Fruit fly (Drosophila melanogaster): Measurements from ENCODE around the gene Ir7c.

Gene Ir7c

DNA sequence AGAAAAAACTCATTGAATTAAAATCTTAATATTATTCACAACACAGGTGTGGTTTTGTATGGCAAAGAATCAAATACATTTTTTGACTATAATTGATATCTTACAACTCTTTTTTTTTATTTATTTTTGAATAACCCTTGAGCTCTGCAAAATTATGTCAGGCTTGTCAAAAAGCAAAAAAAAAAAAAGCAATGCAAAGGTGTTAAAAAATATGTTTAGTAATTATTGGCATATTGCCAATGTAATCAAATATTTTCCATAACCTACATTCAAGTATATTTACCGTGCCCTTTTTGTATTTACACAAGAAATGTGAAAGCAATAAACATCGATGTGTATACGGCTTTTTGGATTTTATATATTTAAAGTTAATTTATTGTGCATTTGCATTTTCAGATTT is at the start of gene Ir7c:
Gene Ir7c (plus strand): TSS at position 301 of the 400 bp plus-strand sequence.
- no peak for TF ChIP-seq CG8478 (optimal IDR thresholded peaks at IDR 0.05)
- TF ChIP-seq CTCF (optimal IDR thresholded peaks at IDR 0.05): no peak

DNA sequence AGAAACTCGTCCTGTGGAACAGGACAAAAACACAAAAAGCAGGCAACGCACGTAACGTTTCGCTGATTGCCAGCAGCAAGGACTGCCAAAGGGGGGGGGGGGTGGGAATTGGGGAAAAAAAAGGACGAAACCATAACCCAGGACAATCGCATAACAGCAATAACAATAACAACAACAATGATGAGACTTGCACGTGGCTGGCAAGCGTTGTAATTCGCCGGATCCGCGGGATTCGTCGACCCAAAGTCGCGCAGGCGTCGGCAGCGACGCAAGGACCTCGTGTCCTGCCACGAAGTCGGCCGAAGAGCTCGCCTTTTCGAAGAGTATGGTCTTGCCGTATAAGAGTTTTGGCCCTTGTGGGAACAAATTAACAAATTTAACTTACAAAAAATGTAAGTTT is 48.9 kb upstream of the Ir7c start:
- TF ChIP-seq CG8478 (optimal IDR thresholded peaks at IDR 0.05): no peak
- TF ChIP-seq CTCF (optimal IDR thresholded peaks at IDR 0.05): no peak

DNA sequence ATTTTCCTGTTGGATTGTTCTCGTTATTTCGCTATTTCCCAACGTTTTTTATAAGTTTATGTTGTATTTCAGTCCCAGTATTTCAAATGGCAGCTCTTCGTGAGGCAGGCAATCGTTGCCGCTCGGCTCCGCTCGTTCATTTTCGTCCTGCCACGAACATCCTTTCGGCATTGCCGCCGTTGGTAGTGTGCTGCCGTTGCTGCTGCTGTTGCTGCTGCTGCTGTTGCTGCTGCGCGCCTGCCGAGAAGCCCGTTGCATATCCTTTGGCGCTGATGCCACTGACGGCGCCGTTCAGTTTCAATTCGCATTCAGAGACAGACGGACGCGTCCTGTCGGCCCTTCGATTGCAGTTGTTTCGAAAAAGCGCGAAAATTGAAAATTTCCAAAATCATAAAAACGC is 48.3 kb upstream of the Ir7c start, which contains the start of gene CARPA:
Gene CARPA (plus strand): TSS at position 301 of the 400 bp plus-strand sequence.
- no peak for TF ChIP-seq CG8478 (optimal IDR thresholded peaks at IDR 0.05)
- no peak for TF ChIP-seq CTCF (optimal IDR thresholded peaks at IDR 0.05)

DNA sequence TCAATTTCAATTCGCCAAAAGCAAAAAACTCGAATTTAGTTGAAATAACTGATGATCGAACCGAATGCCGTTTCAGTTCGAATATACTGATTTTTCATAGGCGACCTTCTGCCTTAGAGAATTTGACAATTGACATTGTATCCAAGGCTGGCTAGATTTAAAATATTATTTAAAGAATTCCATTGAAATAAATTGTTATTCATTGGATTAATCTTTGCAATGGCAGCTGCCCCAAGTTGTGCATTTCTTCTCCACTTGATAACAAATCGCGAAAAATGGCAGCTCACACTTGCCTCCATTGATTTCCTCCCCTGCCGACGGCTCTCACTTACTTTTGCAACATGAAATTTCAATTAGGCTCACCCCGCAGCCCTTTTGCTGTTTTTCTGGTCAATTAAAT is 20.1 kb upstream of the Ir7c start, which contains the start of gene CG10920:
Gene CG10920 (minus strand): TSS at position 101 of the 400 bp plus-strand sequence.
- TF ChIP-seq CTCF (optimal IDR thresholded peaks at IDR 0.05): no peak
- TF ChIP-seq CG8478 (optimal IDR thresholded peaks at IDR 0.05): no peak

DNA sequence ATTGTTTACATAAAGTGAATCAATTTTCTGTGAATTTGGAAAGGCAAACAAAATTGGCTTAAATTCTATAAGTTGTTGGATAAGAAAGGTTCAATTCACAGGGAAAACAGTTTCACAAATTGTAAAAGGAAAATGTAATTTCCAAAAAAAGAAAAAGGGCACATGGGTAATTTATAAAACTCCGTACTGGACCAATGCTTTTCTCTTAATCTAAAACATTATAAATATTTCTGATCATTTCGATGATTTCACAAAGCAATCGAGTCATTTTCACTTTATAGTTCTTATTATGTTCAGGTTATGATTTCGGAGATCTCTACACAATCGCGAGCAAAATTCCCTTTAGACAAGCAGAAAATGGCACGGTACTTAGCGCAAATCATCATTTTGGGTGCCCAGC is 16.3 kb upstream of the Ir7c start, which contains the start of gene CG1409:
Gene CG1409 (plus strand): TSS at position 301 of the 400 bp plus-strand sequence.
- TF ChIP-seq CTCF (optimal IDR thresholded peaks at IDR 0.05) (no peak), CG8478 (optimal IDR thresholded peaks at IDR 0.05) (no peak)

DNA sequence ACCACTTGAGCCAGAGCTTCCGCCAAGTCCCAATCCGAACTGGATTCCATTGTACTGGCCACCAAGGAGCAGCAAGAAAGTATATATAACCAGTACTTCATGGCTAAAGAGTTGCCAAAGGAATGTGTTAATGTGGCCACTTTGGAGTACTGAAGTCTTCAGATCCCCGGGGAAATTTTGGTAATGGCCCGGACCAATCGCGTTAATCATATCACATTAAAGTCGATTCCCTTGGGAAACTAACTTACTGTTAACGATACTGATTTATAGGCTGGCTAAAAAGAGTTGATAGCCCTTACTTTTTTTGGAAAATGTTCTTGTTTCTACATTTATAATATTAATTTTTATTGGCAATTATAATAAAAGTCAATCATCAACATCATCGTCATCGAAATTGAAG is 7.3 kb upstream of the Ir7c start, which contains the start of gene Ir7b:
Gene Ir7b (minus strand): TSS at position 101 of the 400 bp plus-strand sequence.
- TF ChIP-seq CTCF (optimal IDR thresholded peaks at IDR 0.05): no peak
- no peak for TF ChIP-seq CG8478 (optimal IDR thresholded peaks at IDR 0.05)

DNA sequence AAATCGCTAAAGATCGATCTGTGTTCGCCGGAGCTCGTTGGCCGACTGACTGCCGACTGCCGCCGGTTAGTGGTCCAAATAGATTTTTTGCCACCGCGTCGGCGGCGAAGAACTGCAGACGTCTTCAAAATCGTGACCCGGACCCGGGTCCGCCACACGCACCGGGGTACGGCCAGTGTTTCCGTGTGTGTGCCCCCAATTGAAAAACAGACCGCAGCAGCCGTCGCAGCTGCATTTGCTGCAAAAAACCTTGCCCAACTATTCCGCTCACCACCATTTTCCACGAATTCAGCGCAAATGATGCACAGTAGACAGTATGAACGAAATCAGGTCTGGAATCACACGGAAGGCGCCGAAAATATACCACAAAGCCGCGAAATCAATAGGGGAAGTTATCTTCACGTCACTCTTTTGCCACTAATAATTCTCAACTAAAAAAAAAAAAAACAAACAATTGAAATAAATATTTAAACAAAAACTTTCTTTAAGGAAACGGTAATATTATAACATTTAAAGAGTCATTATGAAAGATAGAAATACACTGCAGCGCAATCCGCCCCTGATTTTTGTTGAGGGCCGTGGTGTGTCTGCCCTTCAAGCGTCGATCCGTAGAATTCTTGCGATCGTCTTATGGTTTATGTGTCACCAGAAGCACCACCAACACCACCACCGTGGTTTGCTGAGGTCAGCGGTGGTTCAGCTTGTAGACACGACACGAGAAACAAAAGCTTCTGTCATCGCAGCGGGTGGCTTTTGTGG is 843 bp upstream of the Ir7c start, which contains the start of gene dec:
Gene dec (minus strand): TSS at position 51 of the 759 bp plus-strand sequence.
- TF ChIP-seq CG8478 (optimal IDR thresholded peaks at IDR 0.05) (no peak), CTCF (optimal IDR thresholded peaks at IDR 0.05) (no peak)

DNA sequence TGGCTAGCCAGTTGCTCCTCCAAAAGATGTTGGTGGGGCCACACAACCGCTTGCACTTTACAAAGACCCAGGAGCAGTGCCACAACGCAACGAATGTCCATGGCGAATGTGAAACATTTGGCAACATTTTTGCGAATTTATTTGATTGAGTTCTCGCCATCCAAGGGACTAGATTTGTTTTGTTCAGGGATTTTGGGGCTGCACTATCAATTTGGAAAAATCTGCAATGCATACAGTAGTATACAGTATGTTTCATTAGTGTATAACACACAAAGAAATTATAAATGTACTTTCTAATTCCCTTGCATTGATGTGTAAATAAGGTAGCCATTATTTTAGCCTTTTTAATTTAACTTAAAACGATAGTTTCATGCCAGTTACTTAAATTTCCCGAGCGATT is 4.5 kb downstream of the Ir7c start, which contains the start of gene Ir7d:
Gene Ir7d (minus strand): TSS at position 101 of the 400 bp plus-strand sequence.
- TF ChIP-seq CTCF (optimal IDR thresholded peaks at IDR 0.05): no peak
- TF ChIP-seq CG8478 (optimal IDR thresholded peaks at IDR 0.05): no peak

DNA sequence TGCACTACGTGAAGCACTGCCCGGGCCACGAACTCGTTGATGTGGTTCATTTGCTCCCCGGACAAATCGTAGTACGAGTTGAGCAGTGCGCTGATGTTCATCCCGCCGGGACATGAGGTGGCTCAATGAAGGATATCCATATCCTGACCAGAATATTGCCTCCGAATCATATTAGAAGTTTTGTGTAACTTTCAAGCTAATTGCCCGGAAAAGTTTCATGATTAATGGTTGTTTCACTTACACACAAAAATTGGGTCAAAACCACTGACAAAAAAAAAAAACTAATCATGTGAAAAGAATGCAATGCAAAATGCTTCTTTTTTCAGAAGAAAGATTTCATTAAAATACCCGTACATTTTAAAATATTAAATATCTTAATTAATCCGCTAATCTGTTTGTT is 7.4 kb downstream of the Ir7c start, which contains the start of gene Ir7e:
Gene Ir7e (minus strand): TSS at position 101 of the 400 bp plus-strand sequence.
- TF ChIP-seq CG8478 (optimal IDR thresholded peaks at IDR 0.05) (no peak), CTCF (optimal IDR thresholded peaks at IDR 0.05) (no peak)

DNA sequence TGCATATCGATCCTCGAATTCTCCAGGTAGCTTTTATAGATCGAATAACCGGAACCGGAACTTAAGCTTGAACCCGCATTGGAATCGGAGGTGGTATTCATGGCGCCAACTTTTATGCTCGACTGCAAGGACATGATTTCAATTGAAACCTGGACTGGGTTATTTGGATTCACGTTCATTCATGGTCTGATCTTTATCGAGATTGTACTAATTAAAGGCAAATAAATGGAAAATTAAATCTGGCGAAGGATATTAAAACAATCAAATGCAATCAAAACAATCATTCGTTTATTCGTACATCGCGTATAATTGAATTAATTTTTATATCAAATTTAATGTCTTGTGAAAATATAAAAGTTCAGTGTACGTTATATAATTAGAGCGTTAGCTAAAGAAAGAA is 9.7 kb downstream of the Ir7c start, which contains the start of gene Ir7f:
Gene Ir7f (minus strand): TSS at position 101 of the 400 bp plus-strand sequence.
- TF ChIP-seq CTCF (optimal IDR thresholded peaks at IDR 0.05): no peak
- no peak for TF ChIP-seq CG8478 (optimal IDR thresholded peaks at IDR 0.05)

DNA sequence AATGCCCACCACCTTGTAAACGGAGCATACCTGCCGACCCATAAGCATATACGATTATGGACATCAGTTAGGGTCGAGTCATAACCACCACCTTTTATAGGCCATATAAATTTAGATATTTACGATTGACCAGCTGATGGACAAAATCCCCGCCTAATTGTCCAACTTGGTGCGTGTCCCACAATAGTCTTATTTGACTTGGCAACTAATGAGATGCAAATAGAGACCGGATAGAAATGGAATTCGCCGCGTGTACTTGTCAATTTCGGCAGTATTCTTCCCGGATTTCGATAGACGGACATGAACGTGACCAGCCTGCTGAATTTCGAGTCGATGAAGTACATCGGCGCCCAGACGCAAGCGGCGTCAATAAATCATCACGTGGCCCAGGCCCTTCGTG is 10.2 kb downstream of the Ir7c start, which contains the start of gene Ir7g:
Gene Ir7g (plus strand): TSS at position 301 of the 400 bp plus-strand sequence.
- TF ChIP-seq CG8478 (optimal IDR thresholded peaks at IDR 0.05) (no peak), CTCF (optimal IDR thresholded peaks at IDR 0.05) (no peak)

DNA sequence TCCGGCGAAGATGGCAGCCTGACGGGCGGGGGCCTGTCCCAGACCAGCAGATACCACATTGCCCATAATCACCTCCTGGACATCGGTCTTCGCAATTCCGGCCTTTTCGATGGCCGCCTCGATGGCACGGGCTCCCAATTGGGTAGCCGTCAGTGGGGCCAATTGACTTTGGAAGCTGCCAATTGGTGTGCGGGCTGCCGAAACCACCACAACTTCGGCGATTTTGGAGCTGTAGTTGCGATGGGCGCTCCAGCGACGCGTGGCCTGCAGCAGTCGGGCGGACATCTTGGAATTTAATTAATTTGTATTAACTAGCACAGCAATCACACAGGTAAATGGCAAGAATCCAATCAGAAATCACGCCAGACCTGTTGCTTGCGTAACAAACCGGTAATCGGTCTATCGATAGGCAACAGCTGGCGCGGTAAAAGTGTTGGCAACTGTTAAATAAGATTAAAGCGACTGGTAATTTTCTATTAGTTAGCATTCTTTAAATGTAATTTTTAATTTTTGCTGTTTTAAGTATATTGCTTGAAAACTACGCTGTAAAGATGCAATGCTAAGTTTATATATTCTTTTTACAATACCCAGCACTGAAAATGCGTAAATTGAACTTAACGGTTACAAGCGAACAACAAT is 14.3 kb downstream of the Ir7c start, which contains the start of gene Acat1:
Gene Acat1 (minus strand): TSS at position 400 of the 639 bp plus-strand sequence.
- TF ChIP-seq CTCF (optimal IDR thresholded peaks at IDR 0.05) (no peak), CG8478 (optimal IDR thresholded peaks at IDR 0.05) (no peak)

DNA sequence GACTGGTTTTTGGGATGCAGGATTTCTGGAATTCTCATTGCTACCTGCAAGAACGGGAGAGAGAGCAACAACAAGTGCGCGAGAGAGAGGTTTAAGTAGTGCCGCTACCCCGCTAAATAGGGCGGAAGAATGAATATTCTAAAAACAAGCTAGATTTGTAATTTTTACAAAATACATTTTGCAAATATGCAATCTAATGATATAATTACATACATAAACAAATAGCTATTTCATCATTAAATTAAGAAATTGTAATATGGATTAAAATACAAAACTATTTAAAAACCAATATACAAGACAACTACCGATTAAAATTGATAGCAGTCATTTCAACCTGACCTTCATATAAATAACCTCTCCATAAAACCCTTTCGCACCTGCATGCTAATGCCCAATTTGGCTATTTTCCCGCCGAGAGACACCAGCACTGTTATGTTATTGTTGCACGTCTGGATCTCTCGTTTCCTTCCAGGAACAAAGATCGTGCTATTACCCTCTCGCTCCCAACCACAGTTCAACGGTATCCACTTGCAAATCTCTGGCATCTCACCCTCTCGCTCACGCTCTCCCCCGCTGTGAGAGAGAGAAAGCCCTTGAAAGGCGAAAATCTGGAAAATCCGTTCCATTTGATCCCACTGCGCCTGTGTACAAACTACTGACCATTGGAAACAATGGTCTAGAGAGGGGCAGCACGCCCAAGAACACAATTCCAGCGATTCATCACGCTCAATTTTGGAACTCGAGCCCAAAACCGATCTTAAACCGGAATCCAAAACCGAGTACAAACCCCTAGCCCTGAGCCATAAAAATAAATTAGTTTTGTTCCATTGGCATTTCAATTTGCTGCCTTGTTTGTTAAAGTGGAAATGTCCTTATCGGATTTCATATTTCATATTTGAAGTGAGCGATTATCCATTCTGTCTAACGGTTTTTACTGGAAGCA is 17.7 kb downstream of the Ir7c start, which contains the start of gene Nek2:
Gene Nek2 (minus strand): TSS at position 51 of the 943 bp plus-strand sequence.
- TF ChIP-seq CTCF (optimal IDR thresholded peaks at IDR 0.05) (no peak), CG8478 (optimal IDR thresholded peaks at IDR 0.05) (no peak)

DNA sequence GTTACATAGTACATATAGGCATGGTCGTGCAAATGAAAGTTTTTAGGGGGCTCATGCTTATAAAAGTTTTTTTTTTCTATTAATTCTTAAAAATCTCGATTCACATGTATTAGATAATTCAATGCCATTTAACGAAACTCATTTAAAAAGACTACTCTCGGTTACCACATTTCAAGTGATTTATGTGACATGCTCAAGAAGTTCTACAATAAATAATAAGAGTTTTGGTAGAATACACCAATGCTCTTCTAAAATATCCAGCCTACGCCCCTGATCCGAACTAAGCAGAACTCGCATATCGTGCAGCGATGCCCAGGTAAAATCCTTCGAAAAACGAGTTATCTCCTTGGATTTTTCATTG is 18.3 kb downstream of the Ir7c start:
- TF ChIP-seq CG8478 (optimal IDR thresholded peaks at IDR 0.05): no peak
- TF ChIP-seq CTCF (optimal IDR thresholded peaks at IDR 0.05): no peak

Data from S2 (cell line).